Worm (Caenorhabditis elegans): ENCODE results near the gene lgc-45.

Gene lgc-45

ce11 chrII:3518961-3519544, 38.2 kb upstream of the lgc-45 start, which contains the start of gene clec-126 (continued):
- TF ChIP-seq Y75B8A.6 (GFP tag; IDR thresholded peaks at IDR 0.05) (no peak; the same call in 1 of the 2 replicates), Y105C5A.15 (GFP tag; IDR thresholded peaks at IDR 0.05) (peak; percentile 31; the same call in 1 of the 2 replicates), dmd-9 (GFP tag; IDR thresholded peaks at IDR 0.05) (peak; percentile 78), tra-1 (GFP tag; IDR thresholded peaks at IDR 0.05) (peak; percentile 71; the same call in 1 of the 2 replicates), zag-1 (tag; optimal IDR thresholded peaks at IDR 0.05) (no peak), fkh-10 (GFP tag; optimal IDR thresholded peaks at IDR 0.05) (peak; percentile 30), nhr-111 (GFP tag; optimal IDR thresholded peaks at IDR 0.05) (peak; percentile 11), daf-8 (GFP tag; IDR thresholded peaks at IDR 0.05) (no peak), ceh-44 (GFP tag; IDR thresholded peaks at IDR 0.05) (peak; percentile 51; the same call in 1 of the 2 replicates), ceh-62 (tag; optimal IDR thresholded peaks at IDR 0.05) (no peak), daf-12 (tag; optimal IDR thresholded peaks at IDR 0.05) (no peak), lim-7 (GFP tag; IDR thresholded peaks at IDR 0.05) (peak; percentile 77), ZK546.5 (tag; optimal IDR thresholded peaks at IDR 0.05) (no peak), hlh-30 (tag; optimal IDR thresholded peaks at IDR 0.05; ENCODE audit: insufficient read depth) (peak; percentile 85), php-3 (GFP tag; IDR thresholded peaks at IDR 0.05) (no peak; the same call in 1 of the 2 replicates), gei-8 (GFP tag; optimal IDR thresholded peaks at IDR 0.05) (peak; percentile 46), nhr-28 (tag; optimal IDR thresholded peaks at IDR 0.05) (peak; percentile 54), nhr-48 (tag; optimal IDR thresholded peaks at IDR 0.05) (peak; percentile 82), nhr-41 (GFP tag; IDR thresholded peaks at IDR 0.05) (no peak; the same call in 1 of the 2 replicates), egl-27 (tag; optimal IDR thresholded peaks at IDR 0.05) (no peak), lin-1 (GFP tag; IDR thresholded peaks at IDR 0.05) (no peak), vab-7 (GFP tag; IDR thresholded peaks at IDR 0.05) (peak; percentile 80), madf-5 (GFP tag; IDR thresholded peaks at IDR 0.05) (0 out of 4 replicates have a peak, but pooled peaks of 1 of the 2 experiments have one; percentile 65), cey-2 (tag; optimal IDR thresholded peaks at IDR 0.05; ENCODE audit: borderline replicate concordance, insufficient read depth) (peak; percentile 27), spr-3 (GFP tag; optimal IDR thresholded peaks at IDR 0.05) (peak; percentile 38), ces-1 (GFP tag; optimal IDR thresholded peaks at IDR 0.05) (no peak), zip-11 (GFP tag; IDR thresholded peaks at IDR 0.05) (0 out of 2 replicates have a peak, but pooled peaks have one; percentile 9), egl-43 (GFP tag; IDR thresholded peaks at IDR 0.05) (peak; percentile 91), arid-1 (GFP tag; conservative IDR thresholded peaks at IDR 0.05) (peak; percentile 31; the same call in 1 of the 2 replicates), nhr-10 (tag; optimal IDR thresholded peaks at IDR 0.05) (no peak), T20F7.1 (GFP tag; optimal IDR thresholded peaks at IDR 0.05) (no peak), ceh-32 (tag; optimal IDR thresholded peaks at IDR 0.05; ENCODE audit: poor library complexity) (no peak), ceh-82 (tag; optimal IDR thresholded peaks at IDR 0.05) (no peak), duxl-1 (tag; optimal IDR thresholded peaks at IDR 0.05; ENCODE audit: poor library complexity) (peak; percentile 67), saeg-2 (GFP tag; IDR thresholded peaks at IDR 0.05) (no peak), ztf-7 (tag; optimal IDR thresholded peaks at IDR 0.05) (peak; percentile 59), nhr-102 (tag; optimal IDR thresholded peaks at IDR 0.05) (peak; percentile 89), ztf-11 (tag; optimal IDR thresholded peaks at IDR 0.05) (no peak), nhr-76 (tag; optimal IDR thresholded peaks at IDR 0.05) (no peak), nhr-6 (tag; optimal IDR thresholded peaks at IDR 0.05) (no peak), pqm-1 (tag; optimal IDR thresholded peaks at IDR 0.05) (no peak), mep-1 (tag; optimal IDR thresholded peaks at IDR 0.05) (peak; percentile 88), hlh-11 (tag; optimal IDR thresholded peaks at IDR 0.05) (peak; percentile 84), Y48G9A.11 (GFP tag; IDR thresholded peaks at IDR 0.05) (peak; percentile 73), Y5F2A.4 (GFP tag; optimal IDR thresholded peaks at IDR 0.05) (peak; percentile 71), daf-16 (GFP tag; optimal IDR thresholded peaks at IDR 0.05) (peak; percentile 85 to 94), daf-16 (tag; optimal IDR thresholded peaks at IDR 0.05) (peak; percentile 96), zfp-2 (tag; optimal IDR thresholded peaks at IDR 0.05) (peak; percentile 65), R02D3.7 (tag; optimal IDR thresholded peaks at IDR 0.05) (no peak), daf-19 (GFP tag; conservative IDR thresholded peaks at IDR 0.05) (no peak)
